Worm (Caenorhabditis elegans) whole organism, young adult: ENCODE results near the gene tpan-1.

ENCODE experiments used
- C17E4.6 ChIP-seq: fragments of 200-800 bp; sonication (Bioruptor generic); IDR thresholded peaks from 2 replicates; pipeline ENCODE4 v1.3.6; 2022; ENCODE audit warnings: missing genetic modification reagents, missing genetic modification characterization, missing compliant biosample characterization
- F10E7.11 ChIP-seq: sonication (generic microtip); optimal IDR thresholded peaks from 2 replicates; lab custom pipeline; 2017; ENCODE audit warnings: mild to moderate bottlenecking, missing genetic modification characterization, moderate library complexity, missing compliant biosample characterization
- F22D6.2 ChIP-seq: sonication (generic microtip); optimal IDR thresholded peaks from 2 replicates; lab custom pipeline; 2016; ENCODE audit warnings: mild to moderate bottlenecking, missing genetic modification characterization, missing compliant biosample characterization
- F37B4.10 ChIP-seq: fragments of 200-800 bp; sonication (Bioruptor generic); IDR thresholded peaks from 2 replicates; pipeline ENCODE4 v1.3.6; 2022; ENCODE audit warnings: missing genetic modification characterization, missing compliant biosample characterization
- F52B5.7 ChIP-seq: sonication (generic microtip); optimal IDR thresholded peaks from 2 replicates; lab custom pipeline; 2016; ENCODE audit warnings: mild to moderate bottlenecking, missing genetic modification characterization, missing compliant biosample characterization
- K12H6.12 ChIP-seq: fragments of 200-800 bp; sonication (Bioruptor generic); optimal IDR thresholded peaks from 2 replicates; lab custom pipeline; 2018; ENCODE audit warnings: mild to moderate bottlenecking, missing genetic modification characterization, missing compliant biosample characterization
- T07F8.4 ChIP-seq: sonication (generic microtip); optimal IDR thresholded peaks from 2 replicates; lab custom pipeline; 2016; ENCODE audit warnings: mild to moderate bottlenecking, missing genetic modification characterization, moderate library complexity, missing compliant biosample characterization
- Y53G8AR.9 ChIP-seq: fragments of 200-800 bp; sonication (Bioruptor generic); conservative IDR thresholded peaks from 2 replicates; pipeline ENCODE4 v1.3.6; 2022; ENCODE audit warnings: missing genetic modification reagents, missing genetic modification characterization, missing compliant biosample characterization
- Y67H2A.10 ChIP-seq: fragments of 200-800 bp; sonication (Bioruptor generic); conservative IDR thresholded peaks from 2 replicates; pipeline ENCODE4 v1.3.6; 2022; ENCODE audit warnings: missing genetic modification reagents, missing genetic modification characterization, missing compliant biosample characterization
- Y79H2A.3 ChIP-seq: fragments of 200-800 bp; sonication (Bioruptor generic); conservative IDR thresholded peaks from 2 replicates; pipeline ENCODE4 v1.3.6; 2022; ENCODE audit warnings: missing genetic modification reagents, missing genetic modification characterization, missing compliant biosample characterization
- ama-1 ChIP-seq, 3 experiments: fragments of 150-350 bp in 1 of 3; sonication (generic microtip) in 2 of 3; optimal IDR thresholded peaks; 2 replicates each; lab custom pipeline; 2014 to 2018; ENCODE audit warnings: missing biosample characterization in 2 of 3, missing genetic modification characterization in 2 of 3, missing genetic modification reagents in 2 of 3
- aptf-2 ChIP-seq: fragments of 200-800 bp; sonication (Bioruptor generic); conservative IDR thresholded peaks from 2 replicates; pipeline ENCODE4 v1.3.6; 2022; ENCODE audit warnings: missing genetic modification reagents, missing genetic modification characterization, missing compliant biosample characterization
- aptf-3 ChIP-seq: fragments of 200-800 bp; sonication (Bioruptor generic); IDR thresholded peaks from 2 replicates; pipeline ENCODE4 v1.3.6; 2022; ENCODE audit warnings: missing genetic modification characterization, missing compliant biosample characterization
- atf-7 ChIP-seq: sonication (generic microtip); optimal IDR thresholded peaks from 2 replicates; lab custom pipeline; 2017; ENCODE audit warnings: mild to moderate bottlenecking, missing genetic modification characterization, missing compliant biosample characterization
- bed-1 ChIP-seq: fragments of 200-800 bp; sonication (Bioruptor generic); IDR thresholded peaks from 2 replicates; pipeline ENCODE4 v1.3.6; 2022; ENCODE audit warnings: missing genetic modification reagents, missing genetic modification characterization, missing compliant biosample characterization
- cebp-2 ChIP-seq: fragments of 200-800 bp; sonication (Bioruptor generic); IDR thresholded peaks from 2 replicates; pipeline ENCODE4 v1.3.6; 2022; ENCODE audit warnings: missing genetic modification characterization, missing compliant biosample characterization
- die-1 ChIP-seq: sonication (generic microtip); optimal IDR thresholded peaks from 2 replicates; lab custom pipeline; 2016; ENCODE audit warnings: missing genotype, mild to moderate bottlenecking, missing genetic modification characterization, missing compliant biosample characterization
- dpff-1 ChIP-seq: sonication (generic microtip); optimal IDR thresholded peaks from 2 replicates; lab custom pipeline; 2017; ENCODE audit warnings: mild to moderate bottlenecking, missing genetic modification characterization, missing compliant biosample characterization
- dpl-1 ChIP-seq: fragments of 150-350 bp; optimal IDR thresholded peaks from 2 replicates; lab custom pipeline; 2014; ENCODE audit warnings: missing biosample characterization, missing genetic modification reagents, missing genetic modification characterization
- gei-17 ChIP-seq: fragments of 200-800 bp; sonication (Bioruptor generic); optimal IDR thresholded peaks from 2 replicates; lab custom pipeline; 2018; ENCODE audit warnings: mild to moderate bottlenecking, missing genetic modification characterization, missing compliant biosample characterization
- him-1 ChIP-seq: sonication (generic microtip); optimal IDR thresholded peaks from 2 replicates; lab custom pipeline; 2016; ENCODE audit warnings: missing genotype, missing genetic modification reagents, missing genetic modification characterization, missing compliant biosample characterization
- hlh-12 ChIP-seq: sonication (generic microtip); optimal IDR thresholded peaks from 2 replicates; lab custom pipeline; 2016; ENCODE audit warnings: missing genetic modification characterization, missing compliant biosample characterization
- hlh-26 ChIP-seq: fragments of 200-800 bp; sonication (Bioruptor generic); conservative IDR thresholded peaks from 2 replicates; pipeline ENCODE4 v1.3.6; 2022; ENCODE audit warnings: missing genetic modification reagents, missing genetic modification characterization, missing compliant biosample characterization
- let-607 ChIP-seq, 2 experiments: fragments of 200-800 bp in 1 of 2; sonication (Bioruptor generic) in 1 of 2; sonication (generic microtip) in 1 of 2; optimal IDR thresholded peaks; 2 replicates each; lab custom pipeline; 2016 to 2018; ENCODE audit warnings: mild to moderate bottlenecking in 2 of 2, missing compliant biosample characterization in 2 of 2, missing genetic modification characterization in 2 of 2, moderate library complexity in 2 of 2, missing genotype in 1 of 2
- lir-1 ChIP-seq: fragments of 200-800 bp; sonication (Bioruptor generic); conservative IDR thresholded peaks from 2 replicates; pipeline ENCODE4 v1.3.6; 2022; ENCODE audit warnings: missing genetic modification reagents, missing genetic modification characterization, missing compliant biosample characterization
- lsl-1 ChIP-seq: fragments of 200-800 bp; sonication (Bioruptor generic); optimal IDR thresholded peaks from 2 replicates; lab custom pipeline; 2018; ENCODE audit warnings: mild to moderate bottlenecking, missing genetic modification characterization, moderate library complexity, missing compliant biosample characterization
- madf-3 ChIP-seq: fragments of 200-800 bp; sonication (Bioruptor generic); IDR thresholded peaks from 2 replicates; pipeline ENCODE4 v1.3.6; 2022; ENCODE audit warnings: missing genetic modification reagents, missing genetic modification characterization, missing compliant biosample characterization
- madf-6 ChIP-seq: fragments of 200-800 bp; sonication (Bioruptor generic); IDR thresholded peaks from 2 replicates; pipeline ENCODE4 v1.3.6; 2022; ENCODE audit warnings: missing genetic modification reagents, missing genetic modification characterization, missing compliant biosample characterization
- madf-8 ChIP-seq: fragments of 200-800 bp; sonication (Bioruptor generic); conservative IDR thresholded peaks from 2 replicates; pipeline ENCODE4 v1.3.6; 2022; ENCODE audit warnings: missing genetic modification reagents, missing genetic modification characterization, missing compliant biosample characterization
- mcd-1 ChIP-seq: fragments of 200-800 bp; sonication (Bioruptor generic); IDR thresholded peaks from 2 replicates; pipeline ENCODE4 v1.3.6; 2022; ENCODE audit warnings: missing genetic modification reagents, missing genetic modification characterization, missing compliant biosample characterization
- mel-28 ChIP-seq: sonication (generic microtip); optimal IDR thresholded peaks from 2 replicates; lab custom pipeline; 2016; ENCODE audit warnings: borderline replicate concordance, mild to moderate bottlenecking, missing genetic modification characterization, missing compliant biosample characterization
- mxl-1 ChIP-seq: sonication (generic microtip); optimal IDR thresholded peaks from 2 replicates; lab custom pipeline; 2016; ENCODE audit warnings: missing genetic modification characterization, missing compliant biosample characterization
- nfya-2 ChIP-seq: fragments of 200-800 bp; sonication (Bioruptor generic); IDR thresholded peaks from 2 replicates; pipeline ENCODE4 v1.3.6; 2022; ENCODE audit warnings: missing genetic modification reagents, missing genetic modification characterization, missing compliant biosample characterization
- nfyb-1 ChIP-seq: fragments of 200-800 bp; sonication (Bioruptor generic); IDR thresholded peaks from 2 replicates; pipeline ENCODE4 v1.3.6; 2022; ENCODE audit warnings: missing genetic modification reagents, missing genetic modification characterization, missing compliant biosample characterization
- nhr-120 ChIP-seq: fragments of 200-800 bp; sonication (Bioruptor generic); IDR thresholded peaks from 2 replicates; pipeline ENCODE4 v1.3.6; 2022; ENCODE audit warnings: missing genetic modification characterization, missing compliant biosample characterization
- nhr-90 ChIP-seq: sonication (generic microtip); optimal IDR thresholded peaks from 2 replicates; lab custom pipeline; 2016; ENCODE audit warnings: missing genotype, mild to moderate bottlenecking, missing genetic modification characterization, missing compliant biosample characterization
- pbrm-1 ChIP-seq: fragments of 200-800 bp; sonication (Bioruptor generic); IDR thresholded peaks from 2 replicates; pipeline ENCODE4 v1.3.6; 2022; ENCODE audit warnings: missing genetic modification reagents, missing genetic modification characterization, missing compliant biosample characterization
- repo-1 ChIP-seq: sonication (generic microtip); optimal IDR thresholded peaks from 2 replicates; lab custom pipeline; 2017; ENCODE audit warnings: mild to moderate bottlenecking, missing genetic modification characterization, missing compliant biosample characterization
- sea-2 ChIP-seq: fragments of 200-800 bp; sonication (Bioruptor generic); IDR thresholded peaks from 2 replicates; pipeline ENCODE4 v1.3.6; 2022; ENCODE audit warnings: missing genetic modification characterization, missing compliant biosample characterization
- snpc-1.1 ChIP-seq: sonication (generic microtip); optimal IDR thresholded peaks from 2 replicates; lab custom pipeline; 2017; ENCODE audit warnings: missing genetic modification characterization, mild to moderate bottlenecking, missing compliant biosample characterization, antibody characterized with exemption, moderate library complexity, missing genotype, missing genetic modification reagents; ENCODE audit not compliant: insufficient read depth
- snpc-1.3 ChIP-seq: sonication (generic microtip); optimal IDR thresholded peaks from 2 replicates; lab custom pipeline; 2017; ENCODE audit warnings: missing genetic modification characterization, mild to moderate bottlenecking, missing compliant biosample characterization, antibody characterized with exemption, moderate library complexity, missing genotype, missing genetic modification reagents; ENCODE audit not compliant: insufficient read depth
- somi-1 ChIP-seq: fragments of 200-800 bp; sonication (Bioruptor generic); optimal IDR thresholded peaks from 2 replicates; lab custom pipeline; 2018; ENCODE audit warnings: mild to moderate bottlenecking, missing genetic modification characterization, missing compliant biosample characterization
- sptf-2 ChIP-seq: fragments of 200-800 bp; sonication (Bioruptor generic); optimal IDR thresholded peaks from 2 replicates; lab custom pipeline; 2018; ENCODE audit warnings: mild to moderate bottlenecking, missing genetic modification characterization, missing compliant biosample characterization
- zfh-2 ChIP-seq: fragments of 200-800 bp; sonication (Bioruptor generic); conservative IDR thresholded peaks from 2 replicates; pipeline ENCODE4 v1.3.6; 2022; ENCODE audit warnings: missing genetic modification reagents, missing genetic modification characterization, missing compliant biosample characterization
- zim-3 ChIP-seq: sonication (generic microtip); optimal IDR thresholded peaks from 2 replicates; lab custom pipeline; 2017; ENCODE audit warnings: mild to moderate bottlenecking, missing genetic modification characterization, moderate library complexity, missing compliant biosample characterization
- ztf-22 ChIP-seq: fragments of 200-800 bp; sonication (Bioruptor generic); optimal IDR thresholded peaks from 2 replicates; lab custom pipeline; 2018; ENCODE audit warnings: mild to moderate bottlenecking, missing genetic modification characterization, moderate library complexity, missing compliant biosample characterization
- ztf-25 ChIP-seq: fragments of 200-800 bp; sonication (Bioruptor generic); IDR thresholded peaks from 2 replicates; pipeline ENCODE4 v1.3.6; 2022; ENCODE audit warnings: missing genetic modification reagents, missing genetic modification characterization, missing compliant biosample characterization
- ztf-28 ChIP-seq: fragments of 200-800 bp; sonication (Bioruptor generic); IDR thresholded peaks from 2 replicates; pipeline ENCODE4 v1.3.6; 2022; ENCODE audit warnings: missing genetic modification reagents, missing genetic modification characterization, missing compliant biosample characterization

Gene tpan-1

ce11 chrV:20778257-20778697 lies 11.0 kb upstream of the tpan-1 start (continued):
- no peak for TF ChIP-seq ztf-25 (GFP tag; lab: Robert Waterston, UW)
- no peak for TF ChIP-seq T07F8.4 (tag; lab: Kevin White, UChicago)
- peak; percentile 51 for TF ChIP-seq ztf-22 (GFP tag; lab: Kevin White, UChicago)
- TF ChIP-seq gei-17 (GFP tag; lab: Kevin White, UChicago) = peak; percentile 78
- peak; percentile 37; the same call in 1 of the 2 replicates for TF ChIP-seq Y67H2A.10
- TF ChIP-seq nhr-90 (tag; lab: Kevin White, UChicago) = peak; percentile 55
- no peak for TF ChIP-seq ama-1 (optimal IDR thresholded peaks at IDR 0.05; lab: Kevin White, UChicago)
- TF ChIP-seq ama-1 (GFP tag; optimal IDR thresholded peaks at IDR 0.05; lab: Kevin White, UChicago) = no peak
- TF ChIP-seq madf-8 (GFP tag; lab: Robert Waterston, UW) = no peak
- no peak for TF ChIP-seq zim-3 (tag; lab: Kevin White, UChicago)
- no peak for TF ChIP-seq nhr-120
- no peak for TF ChIP-seq Y79H2A.3 (GFP tag; lab: Robert Waterston, UW)
- no peak for TF ChIP-seq F10E7.11 (tag; lab: Kevin White, UChicago)
- TF ChIP-seq dpff-1 (tag; lab: Kevin White, UChicago) = no peak
- no peak for TF ChIP-seq dpl-1
- peak; percentile 78 for TF ChIP-seq mcd-1 (GFP tag; lab: Robert Waterston, UW)
- peak; percentile 85 for TF ChIP-seq lir-1
- no peak for TF ChIP-seq C17E4.6 (GFP tag; lab: Robert Waterston, UW)
- no peak for TF ChIP-seq aptf-3 (GFP tag; lab: Robert Waterston, UW)
- no peak for TF ChIP-seq madf-3 (GFP tag; lab: Robert Waterston, UW)
- 0 out of 2 replicates have a peak, but pooled peaks have one; percentile 40 for TF ChIP-seq aptf-2 (GFP tag; lab: Robert Waterston, UW)
- no peak for TF ChIP-seq snpc-1.1
- no peak for TF ChIP-seq mxl-1 (tag; lab: Kevin White, UChicago)
- TF ChIP-seq Y53G8AR.9 (GFP tag; lab: Robert Waterston, UW) = peak; percentile 76; the same call in 1 of the 2 replicates
- no peak for TF ChIP-seq bed-1
- no peak for TF ChIP-seq ztf-28 (GFP tag; lab: Robert Waterston, UW)
- no peak for TF ChIP-seq nfya-2
- no peak for TF ChIP-seq hlh-12 (tag; lab: Kevin White, UChicago)
- 0 out of 2 replicates have a peak, but pooled peaks have one; percentile 16 for TF ChIP-seq madf-6 (GFP tag; lab: Robert Waterston, UW)
- TF ChIP-seq lsl-1 (GFP tag; lab: Kevin White, UChicago) = no peak
- peak; percentile 91 for TF ChIP-seq atf-7 (tag; lab: Kevin White, UChicago)
- TF ChIP-seq somi-1 (GFP tag; lab: Kevin White, UChicago) = peak; percentile 93
- peak; percentile 92 for TF ChIP-seq pbrm-1 (GFP tag; lab: Robert Waterston, UW)
- peak; percentile 53 for TF ChIP-seq F22D6.2 (tag; lab: Kevin White, UChicago)
- TF ChIP-seq let-607 (tag; optimal IDR thresholded peaks at IDR 0.05; lab: Kevin White, UChicago) = peak; percentile 85 to 91
- no peak for TF ChIP-seq cebp-2 (GFP tag; lab: Robert Waterston, UW)
- no peak for TF ChIP-seq mel-28 (tag; lab: Kevin White, UChicago)
- no peak for TF ChIP-seq sptf-2 (GFP tag; lab: Kevin White, UChicago)
- TF ChIP-seq nfyb-1 (GFP tag; lab: Robert Waterston, UW) = peak; percentile 95
- TF ChIP-seq repo-1 (tag; lab: Kevin White, UChicago) = peak; percentile 60
- TF ChIP-seq him-1 = no peak
- TF ChIP-seq F52B5.7 (tag; lab: Kevin White, UChicago) = peak; percentile 77
- TF ChIP-seq zfh-2 (GFP tag; lab: Robert Waterston, UW) = no peak; the same call in 1 of the 2 replicates
- no peak for TF ChIP-seq hlh-26 (GFP tag; lab: Robert Waterston, UW)
- TF ChIP-seq snpc-1.3 (tag; lab: Kevin White, UChicago) = peak; percentile 48
- no peak for TF ChIP-seq sea-2 (GFP tag; lab: Robert Waterston, UW)
- TF ChIP-seq die-1 (tag; lab: Kevin White, UChicago) = peak; percentile 37
- TF ChIP-seq K12H6.12 (tag; lab: Kevin White, UChicago) = peak; percentile 96
- TF ChIP-seq F37B4.10 (GFP tag; lab: Robert Waterston, UW) = no peak
